Worm (Caenorhabditis elegans) whole organism, L4 larva: Measurements from ENCODE around the gene F57A8.7.

Source experiments
- F10B5.3 ChIP-seq: sonication (generic microtip); optimal IDR thresholded peaks from 2 replicates; lab custom pipeline; 2016; ENCODE audit warnings: mild to moderate bottlenecking, missing genetic modification characterization, missing compliant biosample characterization
- F37D6.2 ChIP-seq: sonication (generic microtip); optimal IDR thresholded peaks from 2 replicates; lab custom pipeline; 2016; ENCODE audit warnings: mild to moderate bottlenecking, missing genetic modification characterization, missing compliant biosample characterization
- R02D3.7 ChIP-seq: fragments of 150-350 bp; sonication (generic microtip); optimal IDR thresholded peaks from 3 replicates; lab custom pipeline; 2014; ENCODE audit warnings: missing biosample characterization, missing genetic modification characterization
- T26A8.4 ChIP-seq: fragments of 200-800 bp; sonication (Bioruptor generic); IDR thresholded peaks from 2 replicates; pipeline ENCODE4 v1.3.6; 2022; ENCODE audit warnings: missing genetic modification characterization, missing compliant biosample characterization
- ZK546.5 ChIP-seq, 2 experiments: sonication (generic microtip); optimal IDR thresholded peaks; 2 replicates each; lab custom pipeline; 2017; ENCODE audit warnings: missing biosample characterization in 2 of 2, missing genetic modification characterization in 2 of 2
- aha-1 ChIP-seq: fragments of 150-350 bp; peaks from one replicate; lab custom pipeline; 2014; ENCODE audit warnings: missing biosample characterization, missing genetic modification characterization
- aly-2 ChIP-seq: sonication (generic microtip); optimal IDR thresholded peaks from 2 replicates; lab custom pipeline; 2018; ENCODE audit warnings: missing biosample characterization, missing genetic modification characterization
- arid-1 ChIP-seq: fragments of 200-800 bp; sonication (Bioruptor generic); conservative IDR thresholded peaks from 2 replicates; pipeline ENCODE4 v1.3.6; 2022; ENCODE audit warnings: missing genetic modification reagents, missing genetic modification characterization, missing compliant biosample characterization
- attf-4 ChIP-seq: sonication (generic microtip); optimal IDR thresholded peaks from 3 replicates; lab custom pipeline; 2017; ENCODE audit warnings: missing biosample characterization, missing genetic modification characterization
- ceh-20 ChIP-seq: fragments of 200-800 bp; sonication (Bioruptor generic); IDR thresholded peaks from 2 replicates; pipeline ENCODE4 v1.3.6; 2022; ENCODE audit warnings: missing genetic modification reagents, missing genetic modification characterization, missing compliant biosample characterization
- ceh-44 ChIP-seq: fragments of 200-800 bp; sonication (Bioruptor generic); IDR thresholded peaks from 2 replicates; pipeline ENCODE4 v1.3.6; 2022; ENCODE audit warnings: missing genetic modification reagents, missing genetic modification characterization, missing compliant biosample characterization
- ces-1 ChIP-seq: fragments of 150-350 bp; sonication (generic microtip); optimal IDR thresholded peaks from 4 replicates; lab custom pipeline; 2014; ENCODE audit warnings: missing biosample characterization, missing genetic modification reagents, missing genetic modification characterization
- cey-2 ChIP-seq: sonication (generic microtip); optimal IDR thresholded peaks from 3 replicates; lab custom pipeline; 2017; ENCODE audit warnings: missing genetic modification characterization, mild to moderate bottlenecking, missing compliant biosample characterization, antibody characterized with exemption, borderline replicate concordance; ENCODE audit not compliant: insufficient read depth
- ctbp-1 ChIP-seq: fragments of 200-800 bp; sonication (Bioruptor generic); IDR thresholded peaks from 2 replicates; pipeline ENCODE4 v1.3.6; 2022; ENCODE audit warnings: missing genetic modification reagents, missing genetic modification characterization, missing compliant biosample characterization
- dmd-6 ChIP-seq: fragments of 200-800 bp; sonication (Bioruptor generic); IDR thresholded peaks from 2 replicates; pipeline ENCODE4 v1.3.6; 2022; ENCODE audit warnings: missing genetic modification reagents, missing genetic modification characterization, missing compliant biosample characterization
- dve-1 ChIP-seq: sonication (generic microtip); optimal IDR thresholded peaks from 2 replicates; lab custom pipeline; 2017; ENCODE audit warnings: antibody characterized with exemption, mild to moderate bottlenecking, missing genetic modification characterization, missing compliant biosample characterization; ENCODE audit not compliant: insufficient read depth
- egl-43 ChIP-seq: fragments of 200-800 bp; sonication (Bioruptor generic); IDR thresholded peaks from 2 replicates; pipeline ENCODE4 v1.3.6; 2022; ENCODE audit warnings: missing genetic modification reagents, missing genetic modification characterization, missing compliant biosample characterization
- fkh-10 ChIP-seq: fragments of 150-350 bp; optimal IDR thresholded peaks from 2 replicates; lab custom pipeline; 2014; ENCODE audit warnings: missing biosample characterization, missing genetic modification reagents, missing genetic modification characterization
- hif-1 ChIP-seq, 2 experiments: sonication (generic microtip); optimal IDR thresholded peaks; 2 replicates each; lab custom pipeline; 2016 to 2017; ENCODE audit warnings: missing compliant biosample characterization in 2 of 2, missing genetic modification characterization in 2 of 2, missing genetic modification reagents in 2 of 2, missing genotype in 2 of 2, mild to moderate bottlenecking in 1 of 2
- hlh-11 ChIP-seq: fragments of 200-800 bp; sonication (Bioruptor generic); optimal IDR thresholded peaks from 2 replicates; lab custom pipeline; 2018; ENCODE audit warnings: mild to moderate bottlenecking, missing genetic modification characterization, missing compliant biosample characterization
- hlh-30 ChIP-seq: sonication (generic microtip); optimal IDR thresholded peaks from 2 replicates; lab custom pipeline; 2017; ENCODE audit warnings: antibody characterized with exemption, mild to moderate bottlenecking, missing genetic modification characterization, missing compliant biosample characterization; ENCODE audit not compliant: insufficient read depth
- hmg-1.1 ChIP-seq: fragments of 200-800 bp; sonication (Bioruptor generic); IDR thresholded peaks from 2 replicates; pipeline ENCODE4 v1.3.6; 2022; ENCODE audit warnings: missing genetic modification reagents, missing genetic modification characterization, missing compliant biosample characterization
- lim-7 ChIP-seq: fragments of 200-800 bp; sonication (Bioruptor generic); IDR thresholded peaks from 2 replicates; pipeline ENCODE4 v1.3.6; 2022; ENCODE audit warnings: missing genetic modification characterization, missing compliant biosample characterization
- lin-15B ChIP-seq: fragments of 150-350 bp; sonication (generic microtip); optimal IDR thresholded peaks from 3 replicates; lab custom pipeline; 2014; ENCODE audit warnings: missing biosample characterization, missing genetic modification characterization
- lsy-2 ChIP-seq, 2 experiments: fragments of 150-350 bp in 1 of 2; sonication (generic microtip) in 1 of 2; optimal IDR thresholded peaks; 2 replicates each; lab custom pipeline; 2014 to 2017; ENCODE audit warnings: missing biosample characterization in 2 of 2, missing genetic modification characterization in 2 of 2
- mdl-1 ChIP-seq, 2 experiments: fragments of 150-350 bp in 1 of 2; sonication (generic microtip) in 1 of 2; optimal IDR thresholded peaks; 2 replicates each; lab custom pipeline; 2014 to 2017; ENCODE audit warnings: missing biosample characterization in 2 of 2, missing genetic modification characterization in 2 of 2
- mdt-29 ChIP-seq: fragments of 200-800 bp; sonication (Bioruptor generic); IDR thresholded peaks from 2 replicates; pipeline ENCODE4 v1.3.6; 2022; ENCODE audit warnings: missing genetic modification reagents, missing genetic modification characterization, missing compliant biosample characterization
- mep-1 ChIP-seq: fragments of 150-350 bp; sonication (generic microtip); optimal IDR thresholded peaks from 3 replicates; lab custom pipeline; 2014; ENCODE audit warnings: missing biosample characterization, missing genetic modification characterization
- mes-2 ChIP-seq: sonication (generic microtip); optimal IDR thresholded peaks from 2 replicates; lab custom pipeline; 2016; ENCODE audit warnings: missing genotype, mild to moderate bottlenecking, missing genetic modification characterization, missing compliant biosample characterization; ENCODE audit not compliant: poor library complexity, severe bottlenecking
- mxl-2 ChIP-seq: fragments of 200-800 bp; sonication (Bioruptor generic); conservative IDR thresholded peaks from 2 replicates; pipeline ENCODE4 v1.3.6; 2022; ENCODE audit warnings: missing genetic modification reagents, missing genetic modification characterization, missing compliant biosample characterization
- mxl-3 ChIP-seq: fragments of 200-800 bp; sonication (Bioruptor generic); optimal IDR thresholded peaks from 2 replicates; lab custom pipeline; 2018; ENCODE audit warnings: mild to moderate bottlenecking, missing genetic modification characterization, missing compliant biosample characterization
- nhr-237 ChIP-seq: sonication (generic microtip); optimal IDR thresholded peaks from 2 replicates; lab custom pipeline; 2017; ENCODE audit warnings: missing biosample characterization, missing genetic modification characterization
- nhr-28 ChIP-seq: fragments of 150-350 bp; optimal IDR thresholded peaks from 2 replicates; lab custom pipeline; 2014; ENCODE audit warnings: missing biosample characterization, missing genetic modification characterization
- nhr-6 ChIP-seq: fragments of 150-350 bp; optimal IDR thresholded peaks from 2 replicates; lab custom pipeline; 2014; ENCODE audit warnings: missing biosample characterization, missing genetic modification characterization
- nhr-76 ChIP-seq: fragments of 150-350 bp; optimal IDR thresholded peaks from 2 replicates; lab custom pipeline; 2014; ENCODE audit warnings: missing biosample characterization, missing genetic modification characterization
- nhr-77 ChIP-seq: fragments of 150-350 bp; optimal IDR thresholded peaks from 2 replicates; lab custom pipeline; 2014; ENCODE audit warnings: missing biosample characterization, missing genetic modification characterization
- php-3 ChIP-seq: fragments of 200-800 bp; sonication (Bioruptor generic); IDR thresholded peaks from 2 replicates; pipeline ENCODE4 v1.3.6; 2022; ENCODE audit warnings: missing genetic modification reagents, missing genetic modification characterization, missing compliant biosample characterization
- pqm-1 ChIP-seq: sonication (generic microtip); optimal IDR thresholded peaks from 2 replicates; lab custom pipeline; 2017; ENCODE audit warnings: missing biosample characterization, missing genetic modification characterization
- rbr-2 ChIP-seq: sonication (generic microtip); optimal IDR thresholded peaks from 2 replicates; lab custom pipeline; 2016; ENCODE audit warnings: missing genotype, missing genetic modification characterization, missing compliant biosample characterization
- set-16 ChIP-seq: fragments of 200-800 bp; sonication (Bioruptor generic); IDR thresholded peaks from 2 replicates; pipeline ENCODE4 v1.3.6; 2022; ENCODE audit warnings: missing genetic modification reagents, missing genetic modification characterization, missing compliant biosample characterization
- snpc-1.2 ChIP-seq: fragments of 200-800 bp; sonication (Bioruptor generic); IDR thresholded peaks from 2 replicates; pipeline ENCODE4 v1.3.6; 2022; ENCODE audit warnings: missing genetic modification reagents, missing genetic modification characterization, missing compliant biosample characterization
- spr-3 ChIP-seq: fragments of 200-800 bp; sonication (Bioruptor generic); optimal IDR thresholded peaks from 2 replicates; lab custom pipeline; 2018; ENCODE audit warnings: mild to moderate bottlenecking, missing genetic modification characterization, missing compliant biosample characterization
- tra-1 ChIP-seq: fragments of 200-800 bp; sonication (Bioruptor generic); IDR thresholded peaks from 2 replicates; pipeline ENCODE4 v1.3.6; 2022; ENCODE audit warnings: missing genetic modification reagents, missing genetic modification characterization, missing compliant biosample characterization
- unc-130 ChIP-seq: sonication (generic microtip); optimal IDR thresholded peaks from 2 replicates; lab custom pipeline; 2016; ENCODE audit warnings: missing genetic modification reagents, missing genetic modification characterization, missing compliant biosample characterization
- unc-39 ChIP-seq: sonication (generic microtip); optimal IDR thresholded peaks from 2 replicates; lab custom pipeline; 2017; ENCODE audit warnings: missing biosample characterization, missing genetic modification characterization
- unc-62 ChIP-seq, 3 experiments: fragments of 150-350 bp in 1 of 3; sonication (generic microtip); optimal IDR thresholded peaks in 2 of 3; peaks in 1 of 3; 1 replicate in 1 of 3; 2 replicates in 2 of 3; lab custom pipeline; 2014 to 2017; ENCODE audit warnings: missing biosample characterization in 3 of 3, missing genetic modification characterization in 3 of 3, missing genetic modification reagents in 3 of 3, missing genotype in 1 of 3

F57A8.7 gene

DNA sequence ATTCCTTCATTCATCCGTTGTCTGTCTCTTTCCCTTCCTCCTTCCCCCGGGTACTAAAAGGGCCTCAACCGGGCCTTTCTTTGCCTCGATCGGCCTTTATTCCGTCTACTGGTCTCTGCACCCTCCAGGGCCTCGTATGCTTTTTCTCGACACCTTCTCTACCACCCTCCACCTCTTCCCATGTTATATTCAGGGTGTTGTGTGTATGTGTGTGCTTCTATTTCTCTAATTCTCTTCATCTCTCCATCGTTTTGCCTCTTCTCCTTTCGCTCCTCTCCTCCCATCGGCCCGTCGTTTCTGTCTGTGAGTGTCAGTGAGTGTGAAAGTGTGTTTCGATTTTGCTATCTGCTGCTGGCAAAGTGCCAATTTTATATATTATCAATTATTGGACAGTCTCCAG lies 35.7 kb upstream of the F57A8.7 start (continued):
- TF ChIP-seq nhr-76, result no peak
- peak; percentile 24 to 79 for TF ChIP-seq mdl-1 (tag; optimal IDR thresholded peaks at IDR 0.05; lab: Kevin White, UChicago)
- TF ChIP-seq nhr-77 (tag; lab: Kevin White, UChicago), result peak; percentile 65
- TF ChIP-seq mdt-29, result no peak
- TF ChIP-seq snpc-1.2 (GFP tag; lab: Robert Waterston, UW), result no peak

DNA sequence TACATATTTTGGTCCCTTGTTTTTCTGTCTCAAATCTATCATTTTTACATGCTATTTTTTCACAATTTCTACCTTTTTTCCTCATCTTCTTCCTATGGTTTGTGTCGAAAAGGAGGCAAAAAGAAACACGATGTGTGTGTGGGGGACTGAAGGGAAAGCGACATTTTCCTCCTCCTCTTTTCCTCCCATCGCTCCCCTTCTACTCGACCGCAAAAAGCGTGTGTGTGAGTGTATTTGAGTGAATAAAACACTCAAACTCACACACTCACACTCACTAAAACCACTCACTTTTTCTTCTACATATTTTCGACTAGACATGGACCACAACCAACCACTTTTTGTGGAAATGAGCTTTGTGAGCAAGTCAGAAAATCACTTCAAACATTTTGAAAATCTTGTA lies 34.1 kb upstream of the F57A8.7 start:
- TF ChIP-seq ceh-20 (GFP tag; lab: Robert Waterston, UW) (peak; percentile 53; the same call in 1 of the 2 replicates), arid-1 (GFP tag; lab: Robert Waterston, UW) (0 out of 2 replicates have a peak, but pooled peaks have one; percentile 6), fkh-10 (peak; percentile 44), hlh-30 (peak; percentile 31), attf-4 (no peak), mep-1 (tag; lab: Kevin White, UChicago) (peak; percentile 52), ceh-44 (GFP tag; lab: Robert Waterston, UW) (no peak), nhr-28 (tag; lab: Kevin White, UChicago) (peak; percentile 38), lim-7 (GFP tag; lab: Robert Waterston, UW) (0 out of 2 replicates have a peak, but pooled peaks have one; percentile 40), nhr-237 (tag; lab: Kevin White, UChicago) (no peak), lsy-2 (tag; optimal IDR thresholded peaks at IDR 0.05; lab: Kevin White, UChicago) (peak; percentile 11 to 72), dmd-6 (GFP tag; lab: Robert Waterston, UW) (peak; percentile 54), dve-1 (peak; percentile 24), T26A8.4 (GFP tag; lab: Robert Waterston, UW) (0 out of 2 replicates have a peak, but pooled peaks have one; percentile 31), ctbp-1 (GFP tag; lab: Robert Waterston, UW) (0 out of 2 replicates have a peak, but pooled peaks have one; percentile 24), hif-1 (tag; optimal IDR thresholded peaks at IDR 0.05; lab: Kevin White, UChicago) (peak in 1 of 2 experiments; percentile 16), hlh-11 (tag; lab: Kevin White, UChicago) (peak; percentile 54), aha-1 (tag; lab: Kevin White, UChicago) (no peak), rbr-2 (peak; percentile 39), hmg-1.1 (GFP tag; lab: Robert Waterston, UW) (peak; percentile 49; the same call in 1 of the 2 replicates), mxl-3 (GFP tag; lab: Kevin White, UChicago) (peak; percentile 17), egl-43 (GFP tag; lab: Robert Waterston, UW) (0 out of 2 replicates have a peak, but pooled peaks have one; percentile 20), tra-1 (GFP tag; lab: Robert Waterston, UW) (peak; percentile 23; the same call in 1 of the 2 replicates), mes-2 (tag; lab: Kevin White, UChicago) (peak; percentile 57), ces-1 (GFP tag; lab: Kevin White, UChicago) (no peak), spr-3 (GFP tag; lab: Kevin White, UChicago) (no peak)

DNA sequence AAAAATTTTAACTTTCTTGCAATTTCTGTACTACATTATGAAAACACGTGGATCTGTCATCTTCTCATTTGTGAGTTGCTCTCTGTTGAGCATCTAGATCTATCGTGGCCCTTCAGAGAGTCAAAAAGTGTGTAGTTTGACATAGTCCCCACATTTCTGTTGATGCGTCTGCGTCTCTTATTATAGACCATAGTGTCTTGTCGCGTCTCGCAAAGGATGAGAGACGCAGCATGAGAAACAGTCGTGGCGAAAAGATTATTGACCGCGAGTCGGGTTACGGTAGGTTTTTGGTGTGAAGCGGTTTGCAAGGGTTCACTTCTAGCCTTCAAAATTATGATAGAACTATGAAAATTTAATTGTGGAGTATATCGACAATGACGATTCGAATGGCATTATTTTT lies 33.3 kb upstream of the F57A8.7 start:
- no peak for TF ChIP-seq F10B5.3 (tag; lab: Kevin White, UChicago)
- TF ChIP-seq spr-3 (GFP tag; lab: Kevin White, UChicago), result peak; percentile 49
- peak; percentile 49 for TF ChIP-seq nhr-28 (tag; lab: Kevin White, UChicago)
- TF ChIP-seq unc-39 (tag; lab: Kevin White, UChicago), result no peak
- TF ChIP-seq hlh-11 (tag; lab: Kevin White, UChicago), result peak; percentile 66
- no peak for TF ChIP-seq aly-2
- TF ChIP-seq F37D6.2 (tag; lab: Kevin White, UChicago), result no peak
- no peak for TF ChIP-seq set-16 (GFP tag; lab: Robert Waterston, UW)
- no peak for TF ChIP-seq mxl-2 (GFP tag; lab: Robert Waterston, UW)
- TF ChIP-seq ces-1 (GFP tag; lab: Kevin White, UChicago), result no peak
- no peak for TF ChIP-seq ZK546.5 (tag; optimal IDR thresholded peaks at IDR 0.05; lab: Kevin White, UChicago)
- TF ChIP-seq cey-2, result no peak
- TF ChIP-seq php-3 (GFP tag; lab: Robert Waterston, UW), result no peak
- no peak for TF ChIP-seq pqm-1 (tag; lab: Kevin White, UChicago)
- TF ChIP-seq ctbp-1 (GFP tag; lab: Robert Waterston, UW), result peak; percentile 50; the same call in 1 of the 2 replicates
- TF ChIP-seq lim-7 (GFP tag; lab: Robert Waterston, UW), result no peak
- peak; percentile 71 for TF ChIP-seq ceh-20 (GFP tag; lab: Robert Waterston, UW)
- peak in 1 of 2 experiments; percentile 97 for TF ChIP-seq unc-62 (GFP tag; optimal IDR thresholded peaks at IDR 0.05 in 1 of 2; lab: Kevin White, UChicago)
- no peak for TF ChIP-seq unc-62 (tag; optimal IDR thresholded peaks at IDR 0.05; lab: Kevin White, UChicago)
- no peak for TF ChIP-seq unc-130 (GFP tag; lab: Kevin White, UChicago)
- TF ChIP-seq lin-15B, result no peak
- no peak for TF ChIP-seq tra-1 (GFP tag; lab: Robert Waterston, UW)
- TF ChIP-seq nhr-6 (tag; lab: Kevin White, UChicago), result peak; percentile 70
- peak; percentile 75 for TF ChIP-seq dve-1
- no peak for TF ChIP-seq R02D3.7 (tag; lab: Kevin White, UChicago)
- TF ChIP-seq dmd-6 (GFP tag; lab: Robert Waterston, UW), result peak; percentile 61
